Fruit fly (Drosophila melanogaster): ENCODE measurements around the gene teq.

teq gene

DNA sequence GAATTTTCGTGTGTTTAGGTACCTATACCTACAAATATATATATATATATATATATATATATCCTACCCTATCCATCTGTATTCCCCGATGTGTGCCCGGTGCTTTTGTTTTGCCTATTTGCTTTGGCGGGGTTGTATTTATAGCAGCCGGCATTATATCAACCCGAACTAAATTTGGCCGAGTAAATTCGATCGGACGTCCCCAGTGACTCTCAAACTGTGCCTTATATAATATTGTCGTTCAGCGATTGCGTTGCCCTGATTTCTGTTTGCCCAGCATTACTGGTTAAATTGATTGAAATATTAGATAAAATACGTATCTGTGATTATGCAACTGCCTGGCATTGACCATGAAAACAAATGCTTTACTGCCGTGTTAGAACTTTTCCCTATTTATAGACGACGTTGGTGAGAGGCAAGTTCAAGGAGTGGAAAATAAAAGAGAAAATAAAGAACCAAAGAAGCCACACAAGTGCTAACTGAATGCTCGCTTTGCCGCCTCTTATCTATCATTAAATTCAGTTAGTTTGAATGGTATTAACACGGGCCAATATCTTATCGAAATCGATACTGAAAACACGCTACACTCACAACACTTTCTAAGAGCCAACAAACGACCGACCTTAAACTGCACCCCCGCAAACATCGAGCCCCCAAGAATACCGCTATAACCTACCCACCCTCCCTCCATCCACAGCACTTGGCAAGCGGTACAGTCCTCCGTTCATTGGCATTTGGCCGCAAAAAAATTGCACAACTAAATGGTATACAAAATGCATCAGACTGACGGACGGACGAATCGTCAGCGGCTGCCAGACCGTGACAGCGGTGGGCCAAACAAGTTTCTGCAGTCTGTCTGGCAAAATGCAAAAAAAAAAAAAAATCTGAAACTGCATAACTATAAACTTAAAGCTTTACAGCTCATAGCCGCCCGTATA lies 18.3 kb upstream of the teq start:
- TF ChIP-seq rgr (GFP tag; optimal IDR thresholded peaks at IDR 0.05) (no peak), N (GFP tag; optimal IDR thresholded peaks at IDR 0.05) (no peak), Vsx2 (GFP tag; optimal IDR thresholded peaks at IDR 0.05; ENCODE audit: partially characterized antibody) (peak; percentile 3), OdsH (GFP tag; optimal IDR thresholded peaks at IDR 0.05) (no peak), Hnf4 (GFP tag; optimal IDR thresholded peaks at IDR 0.05) (no peak), jim (GFP tag; optimal IDR thresholded peaks at IDR 0.05) (no peak), woc (GFP tag; optimal IDR thresholded peaks at IDR 0.05) (no peak), Dif (GFP tag; optimal IDR thresholded peaks at IDR 0.05; ENCODE audit: partially characterized antibody) (peak; percentile 22)

dm6 chr3L:9057429-9058088 lies 16.9 kb upstream of the teq start:
- TF ChIP-seq psq (GFP tag; optimal IDR thresholded peaks at IDR 0.05) = peak; percentile 96
- no peak for TF ChIP-seq pan (optimal IDR thresholded peaks at IDR 0.05)
- peak in 1 of 2 experiments; percentile 99 for TF ChIP-seq foxo (GFP tag; optimal IDR thresholded peaks at IDR 0.05)
- TF ChIP-seq dmrt93B (GFP tag; optimal IDR thresholded peaks at IDR 0.05) = peak; percentile 93
- TF ChIP-seq Myc (optimal IDR thresholded peaks at IDR 0.05) = no peak
- peak; percentile 98 for TF ChIP-seq h (GFP tag; optimal IDR thresholded peaks at IDR 0.05)
- TF ChIP-seq CG32264 (GFP tag; optimal IDR thresholded peaks at IDR 0.05) = peak; percentile 75
- peak; percentile 80 for TF ChIP-seq CrebA (GFP tag; optimal IDR thresholded peaks at IDR 0.05; ENCODE audit: borderline replicate concordance)
- TF ChIP-seq dsf (GFP tag; optimal IDR thresholded peaks at IDR 0.05; ENCODE audit: borderline replicate concordance) = peak; percentile 88
- no peak for TF ChIP-seq N (GFP tag; optimal IDR thresholded peaks at IDR 0.05)
- TF ChIP-seq sv (GFP tag; optimal IDR thresholded peaks at IDR 0.05) = peak; percentile 73
- TF ChIP-seq Hr83 (GFP tag; optimal IDR thresholded peaks at IDR 0.05; ENCODE audit: poor library complexity, severe bottlenecking) = peak; percentile 39
- TF ChIP-seq Jra (GFP tag; optimal IDR thresholded peaks at IDR 0.05) = peak; percentile 93
- TF ChIP-seq lola (GFP tag; optimal IDR thresholded peaks at IDR 0.05) = no peak
- peak; percentile 34 for TF ChIP-seq Vsx2 (GFP tag; optimal IDR thresholded peaks at IDR 0.05; ENCODE audit: partially characterized antibody)
- peak; percentile 96 for TF ChIP-seq sage (GFP tag; optimal IDR thresholded peaks at IDR 0.05)
- TF ChIP-seq br (GFP tag; optimal IDR thresholded peaks at IDR 0.05) = peak; percentile 94
- TF ChIP-seq GATAd (GFP tag; optimal IDR thresholded peaks at IDR 0.05) = peak; percentile 76
- TF ChIP-seq Sp1 (GFP tag; optimal IDR thresholded peaks at IDR 0.05) = peak; percentile 99
- TF ChIP-seq usp (GFP tag; optimal IDR thresholded peaks at IDR 0.05) = no peak
- TF ChIP-seq Dfd (GFP tag; optimal IDR thresholded peaks at IDR 0.05) = no peak
- peak; percentile 95 for TF ChIP-seq ey (GFP tag; optimal IDR thresholded peaks at IDR 0.05)
- TF ChIP-seq CG9705 (GFP tag; optimal IDR thresholded peaks at IDR 0.05) = peak; percentile 90
- TF ChIP-seq Hnf4 (GFP tag; optimal IDR thresholded peaks at IDR 0.05) = peak; percentile 95
- TF ChIP-seq woc (GFP tag; optimal IDR thresholded peaks at IDR 0.05) = peak; percentile 88
- TF ChIP-seq Abd-B (GFP tag; optimal IDR thresholded peaks at IDR 0.05) = no peak
- TF ChIP-seq OdsH (GFP tag; optimal IDR thresholded peaks at IDR 0.05) = peak; percentile 98
- peak; percentile 99 for TF ChIP-seq HLH106 (tag; optimal IDR thresholded peaks at IDR 0.05)
- TF ChIP-seq Rel (GFP tag; optimal IDR thresholded peaks at IDR 0.05) = peak; percentile 90
- TF ChIP-seq Rel (tag; optimal IDR thresholded peaks at IDR 0.05) = peak; percentile 87
- TF ChIP-seq tai (GFP tag; optimal IDR thresholded peaks at IDR 0.05) = no peak
- peak; percentile 39 for TF ChIP-seq Dif (GFP tag; optimal IDR thresholded peaks at IDR 0.05; ENCODE audit: partially characterized antibody)
- peak; percentile 98 for TF ChIP-seq rgr (GFP tag; optimal IDR thresholded peaks at IDR 0.05)
- peak; percentile 52 for TF ChIP-seq Mio (GFP tag; optimal IDR thresholded peaks at IDR 0.05)
- peak; percentile 97 for TF ChIP-seq brk (GFP tag; optimal IDR thresholded peaks at IDR 0.05)
- TF ChIP-seq dl (GFP tag; optimal IDR thresholded peaks at IDR 0.05; ENCODE audit: insufficient read depth in 1 of 2, partially characterized antibody in 2 of 2) = peak; percentile 38 to 59
- TF ChIP-seq fru (GFP tag; optimal IDR thresholded peaks at IDR 0.05) = peak; percentile 98

Measured in whole organism, wandering third instar larva.